Worm (Caenorhabditis elegans) whole organism, young adult: ENCODE results near the gene mrpl-36.

Experiments used
- Y53G8AR.9 ChIP-seq: fragments of 200-800 bp; sonication (Bioruptor generic); conservative IDR thresholded peaks from 2 replicates; pipeline ENCODE4 v1.3.6; 2022; ENCODE audit warnings: missing genetic modification reagents, missing genetic modification characterization, missing compliant biosample characterization
- die-1 ChIP-seq: sonication (generic microtip); optimal IDR thresholded peaks from 2 replicates; lab custom pipeline; 2016; ENCODE audit warnings: missing genotype, mild to moderate bottlenecking, missing genetic modification characterization, missing compliant biosample characterization
- dpff-1 ChIP-seq: sonication (generic microtip); optimal IDR thresholded peaks from 2 replicates; lab custom pipeline; 2017; ENCODE audit warnings: mild to moderate bottlenecking, missing genetic modification characterization, missing compliant biosample characterization

ce11 chrIII:9871032-9871431 is 23.1 kb upstream of the mrpl-36 start, which contains the start of gene ZK757.1:
- TF ChIP-seq die-1 (tag; lab: Kevin White, UChicago) = no peak
- TF ChIP-seq dpff-1 (tag; lab: Kevin White, UChicago) = no peak
- no peak for TF ChIP-seq Y53G8AR.9 (GFP tag; lab: Robert Waterston, UW)
